Worm (Caenorhabditis elegans): ENCODE results near the gene oatr-1.

The oatr-1 gene

ce11 chrIII:6360114-6360513, 35.9 kb downstream of the oatr-1 start:
- no peak for TF ChIP-seq madf-9 (GFP tag; conservative IDR thresholded peaks at IDR 0.05)
- TF ChIP-seq tra-1 (GFP tag; IDR thresholded peaks at IDR 0.05): 0 out of 2 replicates have a peak, but pooled peaks have one; percentile 41
- TF ChIP-seq hlh-30 (tag; optimal IDR thresholded peaks at IDR 0.05; ENCODE audit: insufficient read depth): peak; percentile 52
- TF ChIP-seq unc-62 (GFP tag; optimal IDR thresholded peaks at IDR 0.05 in 1 of 2): peak in 1 of 2 experiments; percentile 96
- TF ChIP-seq unc-62 (tag; optimal IDR thresholded peaks at IDR 0.05): no peak
- TF ChIP-seq lsy-2 (tag; optimal IDR thresholded peaks at IDR 0.05): peak in 1 of 2 experiments; percentile 31
- peak; percentile 57 for TF ChIP-seq dmd-6 (GFP tag; IDR thresholded peaks at IDR 0.05)
- TF ChIP-seq aha-1 (tag): peak; percentile 96
- TF ChIP-seq mxl-3 (GFP tag; optimal IDR thresholded peaks at IDR 0.05): peak; percentile 62
- TF ChIP-seq nhr-28 (tag; optimal IDR thresholded peaks at IDR 0.05): peak; percentile 35
- TF ChIP-seq nhr-76 (tag; optimal IDR thresholded peaks at IDR 0.05): peak; percentile 38
- no peak for TF ChIP-seq nhr-111 (GFP tag; optimal IDR thresholded peaks at IDR 0.05)
- peak in 1 of 2 experiments; percentile 12 for TF ChIP-seq mdl-1 (tag; optimal IDR thresholded peaks at IDR 0.05)
- no peak for TF ChIP-seq nhr-6 (tag; optimal IDR thresholded peaks at IDR 0.05)
- peak; percentile 72 for TF ChIP-seq hlh-11 (tag; optimal IDR thresholded peaks at IDR 0.05)
- TF ChIP-seq mes-2 (tag; optimal IDR thresholded peaks at IDR 0.05; ENCODE audit: poor library complexity, severe bottlenecking): peak; percentile 1

- TF ChIP-seq mdl-1 (tag; optimal IDR thresholded peaks at IDR 0.05) (peak in 1 of 2 experiments; percentile 34), nhr-41 (GFP tag; IDR thresholded peaks at IDR 0.05) (no peak), spr-1 (tag; optimal IDR thresholded peaks at IDR 0.05) (no peak), mes-2 (tag; optimal IDR thresholded peaks at IDR 0.05; ENCODE audit: poor library complexity, severe bottlenecking) (peak; percentile 18), dmd-9 (GFP tag; IDR thresholded peaks at IDR 0.05) (no peak), F37D6.2 (tag; optimal IDR thresholded peaks at IDR 0.05) (no peak), nhr-11 (tag; optimal IDR thresholded peaks at IDR 0.05) (peak; percentile 7), ama-1 (optimal IDR thresholded peaks at IDR 0.05) (peak; percentile 14), unc-62 (GFP tag; optimal IDR thresholded peaks at IDR 0.05 in 1 of 2) (peak in 1 of 2 experiments; percentile 98), unc-62 (tag; optimal IDR thresholded peaks at IDR 0.05) (no peak), lsy-2 (tag; optimal IDR thresholded peaks at IDR 0.05) (peak in 1 of 2 experiments; percentile 7), hlh-30 (tag; optimal IDR thresholded peaks at IDR 0.05; ENCODE audit: insufficient read depth) (peak; percentile 86)
Measured at ce11 chrIII:6359171-6359854, 36.7 kb downstream of the oatr-1 start.

- no peak for TF ChIP-seq zip-2 (tag; optimal IDR thresholded peaks at IDR 0.05)
- TF ChIP-seq duxl-1 (tag; optimal IDR thresholded peaks at IDR 0.05; ENCODE audit: poor library complexity): no peak
- TF ChIP-seq lin-15B (tag; optimal IDR thresholded peaks at IDR 0.05): no peak
- no peak for TF ChIP-seq mdl-1 (tag; optimal IDR thresholded peaks at IDR 0.05)
- TF ChIP-seq nhr-76 (tag; optimal IDR thresholded peaks at IDR 0.05): no peak
- TF ChIP-seq nhr-28 (tag; optimal IDR thresholded peaks at IDR 0.05): no peak
- no peak for TF ChIP-seq zip-11 (GFP tag; IDR thresholded peaks at IDR 0.05)
- TF ChIP-seq lin-39 (tag; optimal IDR thresholded peaks at IDR 0.05): no peak
- TF ChIP-seq lin-38 (GFP tag; IDR thresholded peaks at IDR 0.05): no peak
- no peak for TF ChIP-seq nhr-41 (GFP tag; IDR thresholded peaks at IDR 0.05)
- TF ChIP-seq fos-1 (tag; optimal IDR thresholded peaks at IDR 0.05): no peak
- no peak for TF ChIP-seq aly-2 (tag; optimal IDR thresholded peaks at IDR 0.05)
- TF ChIP-seq dve-1 (tag; optimal IDR thresholded peaks at IDR 0.05; ENCODE audit: insufficient read depth): no peak
- no peak for TF ChIP-seq dmd-8 (GFP tag; IDR thresholded peaks at IDR 0.05)
- no peak for TF ChIP-seq saeg-2 (GFP tag; IDR thresholded peaks at IDR 0.05)
- no peak for TF ChIP-seq php-3 (GFP tag; IDR thresholded peaks at IDR 0.05)
- no peak for TF ChIP-seq cey-2 (tag; optimal IDR thresholded peaks at IDR 0.05; ENCODE audit: borderline replicate concordance, insufficient read depth)
Measured at ce11 chrIII:6358704-6359103, 37.3 kb downstream of the oatr-1 start.
